Fruit fly (Drosophila melanogaster) whole organism, adult: ENCODE data around the gene CG17068.

Experiments
- CG11617 ChIP-seq: fragments of 200-800 bp; sonication (Bioruptor generic); optimal IDR thresholded peaks from 2 replicates; lab custom pipeline; 2017; ENCODE audit warnings: mild to moderate bottlenecking, missing biosample characterization, missing genetic modification reagents, missing genetic modification characterization
- CG12768 ChIP-seq: fragments of 200-800 bp; sonication (Bioruptor generic); optimal IDR thresholded peaks from 2 replicates; lab custom pipeline; 2017; ENCODE audit warnings: missing biosample characterization, missing genetic modification characterization, mild to moderate bottlenecking, moderate library complexity, missing genetic modification reagents
- CG14711 ChIP-seq: fragments of 200-800 bp; sonication (Bioruptor generic); optimal IDR thresholded peaks from 2 replicates; lab custom pipeline; 2018; ENCODE audit warnings: missing biosample characterization, mild to moderate bottlenecking, missing genetic modification characterization, moderate library complexity
- CG33017 ChIP-seq: fragments of 200-800 bp; sonication (Bioruptor generic); optimal IDR thresholded peaks from 2 replicates; lab custom pipeline; 2018; ENCODE audit warnings: missing biosample characterization, mild to moderate bottlenecking, missing genetic modification characterization, moderate library complexity
- CG5204 ChIP-seq: fragments of 200-800 bp; sonication (Bioruptor generic); optimal IDR thresholded peaks from 2 replicates; lab custom pipeline; 2016; ENCODE audit warnings: missing biosample characterization, missing genetic modification characterization
- Crg-1 ChIP-seq: fragments of 200-800 bp; sonication (Bioruptor generic); optimal IDR thresholded peaks from 2 replicates; lab custom pipeline; 2016; ENCODE audit warnings: missing biosample characterization, missing genetic modification characterization
- Hr96 ChIP-seq: fragments of 200-800 bp; sonication (Bioruptor generic); optimal IDR thresholded peaks from 2 replicates; lab custom pipeline; 2016; ENCODE audit warnings: missing biosample characterization, missing genetic modification characterization
- bab1 ChIP-seq: fragments of 200-800 bp; sonication (Bioruptor generic); optimal IDR thresholded peaks from 3 replicates; lab custom pipeline; 2019; ENCODE audit warnings: missing biosample characterization, mild to moderate bottlenecking, missing genetic modification characterization, moderate library complexity
- cic ChIP-seq: fragments of 200-800 bp; sonication (Bioruptor generic); optimal IDR thresholded peaks from 2 replicates; lab custom pipeline; 2017; ENCODE audit warnings: missing biosample characterization, mild to moderate bottlenecking, missing genetic modification characterization, moderate library complexity
- kay ChIP-seq: fragments of 200-800 bp; sonication (Bioruptor generic); peaks from one replicate; lab custom pipeline; 2016; ENCODE audit warnings: missing biosample characterization, missing genetic modification characterization, borderline replicate concordance
- ovo ChIP-seq: fragments of 200-800 bp; sonication (Bioruptor generic); optimal IDR thresholded peaks from 2 replicates; lab custom pipeline; 2016; ENCODE audit warnings: missing biosample characterization, missing genetic modification characterization
- pad ChIP-seq: fragments of 200-800 bp; sonication (Bioruptor generic); optimal IDR thresholded peaks from 3 replicates; lab custom pipeline; 2017; ENCODE audit warnings: missing biosample characterization, missing genetic modification characterization, mild to moderate bottlenecking, moderate library complexity, missing genetic modification reagents
- tj ChIP-seq: fragments of 200-800 bp; sonication (Bioruptor generic); optimal IDR thresholded peaks from 3 replicates; lab custom pipeline; 2017; ENCODE audit warnings: missing biosample characterization, mild to moderate bottlenecking, missing genetic modification characterization, moderate library complexity
- toe ChIP-seq: fragments of 200-800 bp; sonication (Bioruptor generic); optimal IDR thresholded peaks from 2 replicates; lab custom pipeline; 2016; ENCODE audit warnings: missing biosample characterization, missing genetic modification characterization

dm6 chrX:20240518-20241186, 10.2 kb downstream of the CG17068 start:
- no peak for TF ChIP-seq Crg-1 (GFP tag; lab: Kevin White, UChicago)
- no peak for TF ChIP-seq cic (GFP tag; lab: Kevin White, UChicago)
- no peak for TF ChIP-seq CG14711 (tag; lab: Kevin White, UChicago)
- TF ChIP-seq ovo (GFP tag; lab: Kevin White, UChicago): no peak
- no peak for TF ChIP-seq CG33017
- TF ChIP-seq CG5204 (GFP tag; lab: Kevin White, UChicago): no peak
- TF ChIP-seq toe (GFP tag; lab: Kevin White, UChicago): no peak
- no peak for TF ChIP-seq pad (GFP tag; lab: Kevin White, UChicago)
- no peak for TF ChIP-seq Hr96 (GFP tag; lab: Kevin White, UChicago)
- no peak for TF ChIP-seq tj (GFP tag; lab: Kevin White, UChicago)
- TF ChIP-seq bab1: no peak
- TF ChIP-seq CG12768 (GFP tag; lab: Kevin White, UChicago): no peak
- TF ChIP-seq CG11617: no peak
- TF ChIP-seq kay (GFP tag; lab: Kevin White, UChicago): no peak
